Fruit fly (Drosophila melanogaster): Measurements from ENCODE around the gene CG15332.

dm6 chrX:7931028-7931549, 24.7 kb downstream of the CG15332 start, which contains the start of gene mahe:
- no peak for TF ChIP-seq insv (optimal IDR thresholded peaks at IDR 0.05)
- no peak for TF ChIP-seq psq (optimal IDR thresholded peaks at IDR 0.05)
- no peak for TF ChIP-seq h (optimal IDR thresholded peaks at IDR 0.05)
- no peak for TF ChIP-seq ttk (optimal IDR thresholded peaks at IDR 0.05)
- TF ChIP-seq Sin3A (optimal IDR thresholded peaks at IDR 0.05), result no peak
- no peak for TF ChIP-seq Myc (optimal IDR thresholded peaks at IDR 0.05)

All from Kc167 (cell line).